Worm (Caenorhabditis elegans) whole organism, young adult: ENCODE data around the gene Y57G11C.38.
"Not testable (repeated sequence)": the region's sequence is repeated elsewhere in the genome, so short reads cannot be mapped to it uniquely, and the experiment has no call there.

Experiments used
- F49E8.2 ChIP-seq: sonication (generic microtip); optimal IDR thresholded peaks from 3 replicates; lab custom pipeline; 2017; ENCODE audit warnings: missing genetic modification characterization, mild to moderate bottlenecking, missing compliant biosample characterization, antibody characterized with exemption, moderate library complexity; ENCODE audit not compliant: insufficient read depth
- K12H6.12 ChIP-seq: fragments of 200-800 bp; sonication (Bioruptor generic); optimal IDR thresholded peaks from 2 replicates; lab custom pipeline; 2018; ENCODE audit warnings: mild to moderate bottlenecking, missing genetic modification characterization, missing compliant biosample characterization
- Y56A3A.18 ChIP-seq: fragments of 200-800 bp; sonication (Bioruptor generic); IDR thresholded peaks from 2 replicates; pipeline ENCODE4 v1.3.6; 2022; ENCODE audit warnings: missing genetic modification reagents, missing genetic modification characterization, missing compliant biosample characterization
- ama-1 ChIP-seq, 3 experiments: fragments of 150-350 bp in 1 of 3; sonication (generic microtip) in 2 of 3; optimal IDR thresholded peaks; 2 replicates each; lab custom pipeline; 2014 to 2018; ENCODE audit warnings: missing biosample characterization in 2 of 3, missing genetic modification characterization in 2 of 3, missing genetic modification reagents in 2 of 3
- bed-2 ChIP-seq: fragments of 200-800 bp; sonication (Bioruptor generic); IDR thresholded peaks from 2 replicates; pipeline ENCODE4 v1.3.6; 2022; ENCODE audit warnings: missing genetic modification reagents, missing genetic modification characterization, missing compliant biosample characterization
- ceh-91 ChIP-seq: fragments of 200-800 bp; sonication (Bioruptor generic); IDR thresholded peaks from 2 replicates; pipeline ENCODE4 v1.3.6; 2022; ENCODE audit warnings: missing genetic modification reagents, missing genetic modification characterization, missing compliant biosample characterization
- hlh-26 ChIP-seq: fragments of 200-800 bp; sonication (Bioruptor generic); conservative IDR thresholded peaks from 2 replicates; pipeline ENCODE4 v1.3.6; 2022; ENCODE audit warnings: missing genetic modification reagents, missing genetic modification characterization, missing compliant biosample characterization
- hrde-1 ChIP-seq: sonication (generic microtip); optimal IDR thresholded peaks from 2 replicates; lab custom pipeline; 2016; ENCODE audit warnings: missing genetic modification characterization, mild to moderate bottlenecking, missing compliant biosample characterization, moderate library complexity, missing genotype, missing genetic modification reagents, borderline replicate concordance
- lin-35 ChIP-seq, 3 experiments: fragments of 150-350 bp in 2 of 3; sonication (generic microtip) in 1 of 3; optimal IDR thresholded peaks; 2 replicates each; lab custom pipeline; 2014 to 2018; ENCODE audit warnings: missing biosample characterization in 3 of 3, missing genetic modification characterization in 3 of 3, missing genetic modification reagents in 3 of 3
- lin-40 ChIP-seq: sonication (generic microtip); optimal IDR thresholded peaks from 2 replicates; lab custom pipeline; 2016; ENCODE audit warnings: missing genetic modification characterization, mild to moderate bottlenecking, missing compliant biosample characterization, missing genotype, missing genetic modification reagents
- nhr-179 ChIP-seq: sonication (generic microtip); optimal IDR thresholded peaks from 2 replicates; lab custom pipeline; 2016; ENCODE audit warnings: mild to moderate bottlenecking, missing genetic modification characterization, missing compliant biosample characterization
- pha-4 ChIP-seq: fragments of 150-350 bp; sonication (generic microtip); optimal IDR thresholded peaks from 2 replicates; lab custom pipeline; 2014; ENCODE audit warnings: missing biosample characterization, missing genetic modification reagents, missing genetic modification characterization
- unc-130 ChIP-seq: sonication (generic microtip); optimal IDR thresholded peaks from 2 replicates; lab custom pipeline; 2016; ENCODE audit warnings: missing genetic modification reagents, missing genetic modification characterization, missing compliant biosample characterization
- ztf-18 ChIP-seq: sonication (generic microtip); optimal IDR thresholded peaks from 2 replicates; lab custom pipeline; 2016; ENCODE audit warnings: missing genotype, mild to moderate bottlenecking, missing genetic modification characterization, missing compliant biosample characterization

ce11 chrIV:14911134-14911760 is 49.0 kb downstream of the Y57G11C.38 start:
- TF ChIP-seq ama-1 (optimal IDR thresholded peaks at IDR 0.05; lab: Kevin White, UChicago); ama-1 (GFP tag; optimal IDR thresholded peaks at IDR 0.05; lab: Kevin White, UChicago); ceh-91; Y56A3A.18 (GFP tag; lab: Robert Waterston, UW); hrde-1; pha-4 (tag; lab: Kevin White, UChicago); bed-2 (GFP tag; lab: Robert Waterston, UW); K12H6.12 (tag; lab: Kevin White, UChicago); ztf-18 (tag; lab: Kevin White, UChicago); lin-35 (GFP tag; optimal IDR thresholded peaks at IDR 0.05; lab: Kevin White, UChicago); nhr-179 (tag; lab: Kevin White, UChicago); F49E8.2 (tag; lab: Kevin White, UChicago); lin-40 (tag; lab: Kevin White, UChicago); hlh-26 (GFP tag; lab: Robert Waterston, UW); unc-130 (GFP tag; lab: Kevin White, UChicago): not testable (repeated sequence)
